Fruit fly (Drosophila melanogaster) Kc167 (cell line): ENCODE measurements around the gene CG18048.

Source experiments
- Myc ChIP-seq: fragments of >200 bp; optimal IDR thresholded peaks from 2 replicates; lab custom pipeline; 2017; ENCODE audit warnings: missing external identifiers
- Sin3A ChIP-seq: fragments of >200 bp; optimal IDR thresholded peaks from 2 replicates; lab custom pipeline; 2018; ENCODE audit warnings: missing external identifiers
- h ChIP-seq: fragments of >200 bp; optimal IDR thresholded peaks from 3 replicates; lab custom pipeline; 2018; ENCODE audit warnings: missing external identifiers

dm6 chr3R:6380129-6380528, 34.2 kb downstream of the CG18048 start, which contains the start of the genes CG1024 and TfIIFalpha:
- no peak for TF ChIP-seq h (lab: Kevin White, UChicago)
- no peak for TF ChIP-seq Sin3A (lab: Kevin White, UChicago)
- TF ChIP-seq Myc (lab: Kevin White, UChicago): no peak
